Fruit fly (Drosophila melanogaster) ovary, adult (tissue): ENCODE measurements around the gene Erk7.

Experiments
- CG17801 ChIP-seq: fragments of 200-800 bp; optimal IDR thresholded peaks from 2 replicates; lab custom pipeline; 2019; ENCODE audit warnings: missing biosample characterization, mild to moderate bottlenecking, missing genetic modification characterization, moderate library complexity; ENCODE audit not compliant: partially characterized antibody

Gene Erk7

dm6 chrX:9266082-9266481 lies 1.4 kb downstream of the Erk7 start:
- TF ChIP-seq CG17801 (GFP tag; lab: Kevin White, UChicago), result peak; percentile 15

- peak; percentile 34 for TF ChIP-seq CG17801 (GFP tag; lab: Kevin White, UChicago)
Observed at dm6 chrX:9255964-9256520, 11.5 kb downstream of the Erk7 start, which contains the start of gene ric8a. TSS of gene ric8a (plus strand) at chrX:9256168.

- TF ChIP-seq CG17801 (GFP tag; lab: Kevin White, UChicago), result no peak
Observed at dm6 chrX:9255021-9255420, 12.5 kb downstream of the Erk7 start.

- TF ChIP-seq CG17801 (GFP tag; lab: Kevin White, UChicago), result no peak
Observed at dm6 chrX:9252051-9252708, 15.3 kb downstream of the Erk7 start.

- TF ChIP-seq CG17801 (GFP tag; lab: Kevin White, UChicago), result no peak
Observed at dm6 chrX:9251212-9251877, 16.2 kb downstream of the Erk7 start.

dm6 chrX:9250161-9250831 lies 17.2 kb downstream of the Erk7 start, which contains the start of gene CG17754:
TSS of gene CG17754 (plus strand) at chrX:9250420.
- peak; percentile 62 for TF ChIP-seq CG17801 (GFP tag; lab: Kevin White, UChicago)

- no peak for TF ChIP-seq CG17801 (GFP tag; lab: Kevin White, UChicago)
Observed at dm6 chrX:9248040-9248439, 19.5 kb downstream of the Erk7 start.

dm6 chrX:9247171-9247783 lies 20.2 kb downstream of the Erk7 start, which contains the start of the genes amx and Dsor1:
TSS of gene amx (minus strand) at chrX:9247336.
TSS of gene Dsor1 (plus strand) at chrX:9247342.
- TF ChIP-seq CG17801 (GFP tag; lab: Kevin White, UChicago), result no peak

dm6 chrX:9243417-9243884 lies 24.0 kb downstream of the Erk7 start, which contains the start of the genes mxc and Larp7:
TSS of gene mxc (minus strand) at chrX:9243467.
TSS of gene Larp7 (plus strand) at chrX:9243817.
- peak; percentile 72 for TF ChIP-seq CG17801 (GFP tag; lab: Kevin White, UChicago)

dm6 chrX:9236485-9236884 lies 31.0 kb downstream of the Erk7 start, which contains the start of gene Ir8a:
TSS of gene Ir8a (minus strand) at chrX:9236585.
- TF ChIP-seq CG17801 (GFP tag; lab: Kevin White, UChicago), result no peak

- TF ChIP-seq CG17801 (GFP tag; lab: Kevin White, UChicago), result peak; percentile 35
Observed at dm6 chrX:9232199-9232598, 35.3 kb downstream of the Erk7 start, which contains the start of gene CG12121. TSS of gene CG12121 (minus strand) at chrX:9232378.

- no peak for TF ChIP-seq CG17801 (GFP tag; lab: Kevin White, UChicago)
Observed at dm6 chrX:9226837-9227236, 40.7 kb downstream of the Erk7 start, which contains the start of gene Gr8a. TSS of gene Gr8a (plus strand) at chrX:9227137.

- TF ChIP-seq CG17801 (GFP tag; lab: Kevin White, UChicago), result no peak
Observed at dm6 chrX:9225137-9225536, 42.4 kb downstream of the Erk7 start, which contains the start of gene CG15370. TSS of gene CG15370 (plus strand) at chrX:9225437.

- no peak for TF ChIP-seq CG17801 (GFP tag; lab: Kevin White, UChicago)
Observed at dm6 chrX:9224423-9224822, 43.1 kb downstream of the Erk7 start.
